Fruit fly (Drosophila melanogaster) whole organism, prepupa: ENCODE measurements around the gene CG14362.

Experiments
- CG11294 ChIP-seq: fragments of 200-800 bp; sonication (Bioruptor generic); IDR thresholded peaks from 2 replicates; pipeline ENCODE4 v1.3.6; 2022; ENCODE audit warnings: missing biosample characterization, missing genetic modification characterization
- CG11902 ChIP-seq: fragments of 200-800 bp; sonication (Bioruptor generic); optimal IDR thresholded peaks from 3 replicates; lab custom pipeline; 2016; ENCODE audit warnings: missing biosample characterization, missing genetic modification characterization
- CG3032 ChIP-seq: fragments of 200-800 bp; optimal IDR thresholded peaks from 2 replicates; lab custom pipeline; 2019; ENCODE audit warnings: missing biosample characterization, mild to moderate bottlenecking, missing genetic modification characterization, moderate library complexity
- CG4318 ChIP-seq: fragments of 200-800 bp; sonication (Bioruptor generic); optimal IDR thresholded peaks from 3 replicates; lab custom pipeline; 2017; ENCODE audit warnings: missing biosample characterization, mild to moderate bottlenecking, missing genetic modification characterization
- Eip75B ChIP-seq: fragments of 200-800 bp; sonication (Bioruptor generic); optimal IDR thresholded peaks from 3 replicates; lab custom pipeline; 2016; ENCODE audit warnings: missing biosample characterization, missing genetic modification characterization
- Eip93F ChIP-seq: fragments of 200-800 bp; sonication (Bioruptor generic); optimal IDR thresholded peaks from 2 replicates; lab custom pipeline; 2016; ENCODE audit warnings: missing biosample characterization, mild to moderate bottlenecking, missing genetic modification characterization
- Hr39 ChIP-seq: fragments of 200-800 bp; sonication (Bioruptor generic); optimal IDR thresholded peaks from 2 replicates; lab custom pipeline; 2016; ENCODE audit warnings: missing biosample characterization, missing genetic modification characterization
- OdsH ChIP-seq: fragments of 200-800 bp; sonication (Bioruptor generic); optimal IDR thresholded peaks from 3 replicates; lab custom pipeline; 2016; ENCODE audit warnings: missing biosample characterization, missing genetic modification characterization
- Smox ChIP-seq: fragments of 200-800 bp; sonication (Bioruptor generic); optimal IDR thresholded peaks from 3 replicates; lab custom pipeline; 2016; ENCODE audit warnings: missing biosample characterization, missing genetic modification characterization
- Sox102F ChIP-seq: fragments of 200-800 bp; sonication (Bioruptor generic); optimal IDR thresholded peaks from 2 replicates; lab custom pipeline; 2016; ENCODE audit warnings: missing biosample characterization, mild to moderate bottlenecking, missing genetic modification characterization
- cyc ChIP-seq: fragments of 200-800 bp; sonication (Bioruptor generic); optimal IDR thresholded peaks from 3 replicates; lab custom pipeline; 2016; ENCODE audit warnings: missing biosample characterization, missing genetic modification characterization
- salr ChIP-seq, 2 experiments: fragments of 200-800 bp; sonication (Bioruptor generic); optimal IDR thresholded peaks; 3 replicates each; lab custom pipeline; 2016 to 2018; ENCODE audit warnings: missing biosample characterization in 2 of 2, missing genetic modification characterization in 2 of 2, mild to moderate bottlenecking in 1 of 2
- spab ChIP-seq: fragments of 200-800 bp; sonication (Bioruptor generic); optimal IDR thresholded peaks from 2 replicates; lab custom pipeline; 2017; ENCODE audit warnings: missing biosample characterization, mild to moderate bottlenecking, missing genetic modification characterization, missing genetic modification reagents
- topi ChIP-seq: fragments of 200-800 bp; sonication (Bioruptor generic); optimal IDR thresholded peaks from 3 replicates; lab custom pipeline; 2016; ENCODE audit warnings: missing biosample characterization, missing genetic modification characterization

dm6 chr3R:13822602-13823220, 32.5 kb downstream of the CG14362 start:
- TF ChIP-seq Eip75B (GFP tag; lab: Kevin White, UChicago) = no peak
- TF ChIP-seq topi (GFP tag; lab: Kevin White, UChicago) = peak; percentile 36
- TF ChIP-seq CG4318 (GFP tag; lab: Kevin White, UChicago) = no peak
- TF ChIP-seq Hr39 = peak; percentile 33
- no peak for TF ChIP-seq spab
- peak; percentile 45 for TF ChIP-seq Sox102F (GFP tag; lab: Kevin White, UChicago)
- TF ChIP-seq OdsH (GFP tag; lab: Kevin White, UChicago) = peak; percentile 40
- TF ChIP-seq Eip93F (GFP tag; lab: Kevin White, UChicago) = no peak
- peak in 1 of 2 experiments; percentile 3 for TF ChIP-seq salr (GFP tag; optimal IDR thresholded peaks at IDR 0.05; lab: Kevin White, UChicago)
- no peak for TF ChIP-seq CG11902
- no peak for TF ChIP-seq CG11294
- no peak for TF ChIP-seq CG3032 (tag; lab: Kevin White, UChicago)
- peak; percentile 4 for TF ChIP-seq cyc (GFP tag; lab: Kevin White, UChicago)
- peak; percentile 40 for TF ChIP-seq Smox (GFP tag; lab: Kevin White, UChicago)
